Worm (Caenorhabditis elegans) whole organism, early embryonic: ENCODE data around the gene T14A8.2.

Source experiments
- B0310.2 ChIP-seq: sonication (generic microtip); optimal IDR thresholded peaks from 2 replicates; lab custom pipeline; 2016; ENCODE audit warnings: mild to moderate bottlenecking, missing genetic modification characterization, missing compliant biosample characterization
- F13C5.2 ChIP-seq: sonication (generic microtip); optimal IDR thresholded peaks from 2 replicates; lab custom pipeline; 2017; ENCODE audit warnings: mild to moderate bottlenecking, missing genetic modification characterization, inconsistent platforms, missing compliant biosample characterization
- aly-1 ChIP-seq: sonication (generic microtip); optimal IDR thresholded peaks from 2 replicates; lab custom pipeline; 2016; ENCODE audit warnings: missing genetic modification characterization, missing compliant biosample characterization
- ama-1 ChIP-seq: fragments of 150-350 bp; optimal IDR thresholded peaks from 2 replicates; lab custom pipeline; 2014
- ceh-13 ChIP-seq: fragments of 200-800 bp; sonication (Bioruptor generic); optimal IDR thresholded peaks from 2 replicates; lab custom pipeline; 2018; ENCODE audit warnings: mild to moderate bottlenecking, missing genetic modification characterization, missing compliant biosample characterization
- ceh-36 ChIP-seq: sonication (generic microtip); optimal IDR thresholded peaks from 2 replicates; lab custom pipeline; 2016; ENCODE audit warnings: missing genetic modification characterization, inconsistent platforms, missing compliant biosample characterization
- ets-7 ChIP-seq: sonication (generic microtip); optimal IDR thresholded peaks from 2 replicates; lab custom pipeline; 2016; ENCODE audit warnings: missing genotype, missing genetic modification characterization, missing compliant biosample characterization
- flt-1 ChIP-seq: fragments of 200-800 bp; sonication (Bioruptor generic); IDR thresholded peaks from 2 replicates; pipeline ENCODE4 v1.3.6; 2022; ENCODE audit warnings: missing genetic modification characterization, missing compliant biosample characterization
- hmbx-1 ChIP-seq: sonication (generic microtip); optimal IDR thresholded peaks from 2 replicates; lab custom pipeline; 2016; ENCODE audit warnings: mild to moderate bottlenecking, missing genetic modification characterization, missing compliant biosample characterization
- hmg-4 ChIP-seq: fragments of 200-800 bp; sonication (Bioruptor generic); optimal IDR thresholded peaks from 2 replicates; lab custom pipeline; 2018; ENCODE audit warnings: mild to moderate bottlenecking, missing genetic modification characterization, missing compliant biosample characterization
- hnd-1 ChIP-seq: sonication (generic microtip); optimal IDR thresholded peaks from 2 replicates; lab custom pipeline; 2016; ENCODE audit warnings: missing genetic modification characterization, missing compliant biosample characterization
- pes-1 ChIP-seq: fragments of 200-800 bp; sonication (Bioruptor generic); IDR thresholded peaks from 2 replicates; pipeline ENCODE4 v1.3.6; 2022; ENCODE audit warnings: missing genetic modification reagents, missing genetic modification characterization, missing compliant biosample characterization
- scrt-1 ChIP-seq: fragments of 200-800 bp; sonication (Bioruptor generic); IDR thresholded peaks from 2 replicates; pipeline ENCODE4 v1.3.6; 2022; ENCODE audit warnings: missing genetic modification characterization, missing compliant biosample characterization
- sea-1 ChIP-seq: fragments of 200-800 bp; sonication (Bioruptor generic); conservative IDR thresholded peaks from 2 replicates; pipeline ENCODE4 v1.3.6; 2022; ENCODE audit warnings: missing genetic modification characterization, missing compliant biosample characterization
- tbx-11 ChIP-seq: fragments of 200-800 bp; sonication (Bioruptor generic); IDR thresholded peaks from 2 replicates; pipeline ENCODE4 v1.3.6; 2022; ENCODE audit warnings: missing genetic modification characterization, missing compliant biosample characterization
- tbx-37 ChIP-seq: fragments of 200-800 bp; sonication (Bioruptor generic); conservative IDR thresholded peaks from 2 replicates; pipeline ENCODE4 v1.3.6; 2022; ENCODE audit warnings: missing genetic modification reagents, missing genetic modification characterization, missing compliant biosample characterization
- tra-4 ChIP-seq: sonication (generic microtip); optimal IDR thresholded peaks from 2 replicates; lab custom pipeline; 2017; ENCODE audit warnings: missing genetic modification characterization, missing compliant biosample characterization

T14A8.2 gene

DNA sequence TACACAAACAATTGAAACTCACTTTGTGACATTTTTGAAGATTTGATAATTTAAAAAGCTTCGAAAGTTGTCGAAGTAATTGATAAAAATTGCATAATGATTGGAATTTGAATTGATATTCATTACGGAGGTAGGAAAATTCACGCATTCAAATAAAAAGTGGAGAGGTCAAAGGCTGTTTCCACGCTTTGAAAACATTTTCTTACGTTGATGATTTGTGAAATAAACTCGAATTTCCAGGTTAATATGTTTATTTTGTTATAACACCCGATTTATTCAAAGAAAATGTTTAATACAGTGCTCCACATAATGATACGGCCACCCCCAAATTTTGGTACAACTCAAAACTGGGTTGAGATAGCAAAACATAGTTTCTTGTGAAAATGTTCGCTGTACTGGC lies 19.2 kb downstream of the T14A8.2 start, which contains the start of gene C33H5.16:
Gene C33H5.16 (minus strand): TSS at position 101 of the 400 bp plus-strand sequence.
- TF ChIP-seq F13C5.2, result no peak
- no peak for TF ChIP-seq aly-1
- no peak for TF ChIP-seq flt-1 (GFP tag; lab: Robert Waterston, UW)
- TF ChIP-seq scrt-1 (GFP tag; lab: Robert Waterston, UW), result no peak
- TF ChIP-seq pes-1, result no peak
- no peak for TF ChIP-seq tbx-11 (GFP tag; lab: Robert Waterston, UW)
- TF ChIP-seq sea-1, result no peak

DNA sequence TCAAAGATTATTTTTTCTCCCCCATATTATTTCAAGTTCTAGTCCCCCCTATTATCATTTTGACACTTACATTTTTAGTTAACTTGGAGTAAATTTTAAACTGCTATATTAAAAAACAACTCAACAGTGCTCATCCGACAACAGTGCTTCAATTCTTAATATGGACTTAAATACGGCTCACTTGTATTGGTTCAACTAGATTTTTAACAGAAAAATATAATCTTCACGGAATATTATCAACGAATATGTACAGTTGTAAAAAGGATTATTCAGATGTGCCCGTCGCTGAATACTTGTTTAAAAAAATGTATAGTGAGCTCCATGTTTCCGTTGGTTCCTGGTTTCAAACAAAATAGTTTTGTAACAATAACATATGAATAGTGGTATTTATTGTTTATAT lies 22.1 kb downstream of the T14A8.2 start:
- no peak for TF ChIP-seq pes-1
- no peak for TF ChIP-seq flt-1 (GFP tag; lab: Robert Waterston, UW)
- no peak for TF ChIP-seq ama-1 (lab: Kevin White, UChicago)
- TF ChIP-seq ceh-36 (tag; lab: Kevin White, UChicago), result no peak
- no peak for TF ChIP-seq tbx-11 (GFP tag; lab: Robert Waterston, UW)

DNA sequence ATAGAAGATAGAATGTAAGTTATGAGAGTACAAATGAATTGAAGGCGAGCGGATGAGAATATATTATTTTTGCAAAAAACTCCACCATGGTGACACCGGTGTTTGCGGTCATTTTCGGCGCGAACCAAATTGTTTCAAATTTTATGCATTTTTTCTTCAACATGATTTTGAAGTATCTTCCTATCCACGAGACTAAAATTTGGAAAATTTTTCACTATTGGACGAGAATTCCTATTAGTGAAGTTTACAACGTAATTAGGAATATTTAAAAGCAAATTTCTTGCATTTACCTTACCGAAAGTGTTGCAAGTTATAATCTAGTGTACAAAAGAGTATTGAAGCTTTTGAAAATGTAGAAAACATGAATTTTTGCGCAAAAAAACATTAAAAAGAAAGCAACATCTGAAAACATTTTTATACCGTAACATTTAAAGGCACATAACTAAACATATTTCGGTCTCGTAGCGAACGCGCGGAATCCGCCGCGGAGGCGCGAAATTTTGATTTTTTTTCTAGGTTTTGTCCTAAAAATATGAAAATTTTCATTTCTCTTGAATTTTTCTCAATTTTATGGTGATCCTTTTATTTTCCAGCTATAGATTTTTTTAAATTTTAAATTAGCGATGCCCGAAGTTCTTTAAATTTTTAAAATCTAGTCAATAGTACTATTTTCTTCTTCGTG lies 25.9 kb downstream of the T14A8.2 start, which contains the start of gene sgo-1:
Gene sgo-1 (minus strand): TSS at position 51 of the 682 bp plus-strand sequence.
- TF ChIP-seq hmg-4 (no peak), hmbx-1 (tag; lab: Kevin White, UChicago) (no peak), B0310.2 (tag; lab: Kevin White, UChicago) (no peak), ceh-36 (tag; lab: Kevin White, UChicago) (no peak), ama-1 (lab: Kevin White, UChicago) (no peak), ets-7 (tag; lab: Kevin White, UChicago) (no peak), scrt-1 (GFP tag; lab: Robert Waterston, UW) (no peak), aly-1 (no peak), pes-1 (no peak), tbx-37 (GFP tag; lab: Robert Waterston, UW) (no peak), F13C5.2 (no peak), hnd-1 (tag; lab: Kevin White, UChicago) (no peak), tbx-11 (GFP tag; lab: Robert Waterston, UW) (no peak), tra-4 (no peak), flt-1 (GFP tag; lab: Robert Waterston, UW) (no peak)

DNA sequence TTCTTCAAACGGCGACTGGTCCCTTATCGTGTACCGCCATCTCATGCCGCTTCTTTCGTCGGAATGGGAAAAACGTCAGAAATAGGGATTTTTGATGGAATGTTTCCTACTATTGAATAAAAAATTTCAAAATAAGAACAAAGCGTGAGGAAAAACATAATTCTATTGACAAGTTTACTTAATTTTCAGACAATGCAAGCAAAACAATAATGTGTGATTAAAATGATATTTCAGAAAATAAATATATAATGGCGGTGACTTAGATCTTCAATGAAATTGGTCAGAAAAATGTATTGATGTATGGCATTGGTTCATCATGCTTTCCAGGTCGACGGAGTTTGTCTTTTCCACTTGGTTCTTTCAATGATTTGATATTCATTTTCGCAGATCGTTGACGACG lies 27.7 kb downstream of the T14A8.2 start, which contains the start of gene ntp-1:
Gene ntp-1 (minus strand): TSS at position 101 of the 400 bp plus-strand sequence.
- TF ChIP-seq sea-1, result no peak
- no peak for TF ChIP-seq hnd-1 (tag; lab: Kevin White, UChicago)
- TF ChIP-seq aly-1, result no peak
- TF ChIP-seq B0310.2 (tag; lab: Kevin White, UChicago), result no peak
- TF ChIP-seq pes-1, result no peak
- no peak for TF ChIP-seq tra-4
- TF ChIP-seq ets-7 (tag; lab: Kevin White, UChicago), result no peak
- no peak for TF ChIP-seq flt-1 (GFP tag; lab: Robert Waterston, UW)
- TF ChIP-seq ama-1 (lab: Kevin White, UChicago), result no peak
- no peak for TF ChIP-seq tbx-37 (GFP tag; lab: Robert Waterston, UW)
- TF ChIP-seq ceh-13 (GFP tag; lab: Kevin White, UChicago), result no peak
- TF ChIP-seq tbx-11 (GFP tag; lab: Robert Waterston, UW), result no peak
- TF ChIP-seq F13C5.2, result no peak
- no peak for TF ChIP-seq hmbx-1 (tag; lab: Kevin White, UChicago)
- TF ChIP-seq scrt-1 (GFP tag; lab: Robert Waterston, UW), result no peak
- TF ChIP-seq hmg-4, result no peak
- no peak for TF ChIP-seq ceh-36 (tag; lab: Kevin White, UChicago)

DNA sequence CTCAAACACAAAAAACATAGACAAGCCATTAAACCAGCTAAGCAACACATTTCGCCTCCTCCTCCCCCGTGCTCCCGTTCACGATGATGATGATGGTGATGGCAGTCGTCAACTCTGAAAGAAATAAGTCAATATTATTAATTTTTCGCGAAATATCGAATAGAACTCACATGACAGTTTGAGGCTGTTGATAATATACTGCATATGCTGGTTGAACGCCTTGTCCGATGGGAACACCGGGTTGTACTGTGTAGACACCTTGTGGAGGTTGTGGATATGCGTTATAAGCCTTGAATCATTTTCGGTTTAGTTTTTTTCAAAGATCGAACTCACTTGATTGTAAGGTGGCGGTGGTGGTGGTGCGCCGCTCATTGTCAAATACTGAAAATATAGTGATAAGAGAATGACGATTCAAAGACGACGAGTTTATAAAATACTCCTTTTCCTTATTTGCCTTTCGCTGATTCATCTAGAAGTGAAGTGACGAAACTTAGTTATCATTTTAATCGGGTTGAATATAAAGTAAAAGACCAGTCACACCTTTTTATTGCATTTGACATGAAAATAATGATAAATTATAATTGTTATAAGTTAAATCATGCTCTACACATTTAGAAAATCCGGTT lies 30.5 kb downstream of the T14A8.2 start, which contains the start of gene C33H5.13:
Gene C33H5.13 (minus strand): TSS at position 443 of the 626 bp plus-strand sequence.
- TF ChIP-seq hmg-4 (no peak), flt-1 (GFP tag; lab: Robert Waterston, UW) (no peak), hmbx-1 (tag; lab: Kevin White, UChicago) (no peak), ceh-13 (GFP tag; lab: Kevin White, UChicago) (no peak), F13C5.2 (no peak), sea-1 (no peak), hnd-1 (tag; lab: Kevin White, UChicago) (no peak), tbx-11 (GFP tag; lab: Robert Waterston, UW) (no peak), scrt-1 (GFP tag; lab: Robert Waterston, UW) (no peak), tra-4 (no peak), ama-1 (lab: Kevin White, UChicago) (no peak), pes-1 (no peak), ceh-36 (tag; lab: Kevin White, UChicago) (no peak), ets-7 (tag; lab: Kevin White, UChicago) (no peak)

DNA sequence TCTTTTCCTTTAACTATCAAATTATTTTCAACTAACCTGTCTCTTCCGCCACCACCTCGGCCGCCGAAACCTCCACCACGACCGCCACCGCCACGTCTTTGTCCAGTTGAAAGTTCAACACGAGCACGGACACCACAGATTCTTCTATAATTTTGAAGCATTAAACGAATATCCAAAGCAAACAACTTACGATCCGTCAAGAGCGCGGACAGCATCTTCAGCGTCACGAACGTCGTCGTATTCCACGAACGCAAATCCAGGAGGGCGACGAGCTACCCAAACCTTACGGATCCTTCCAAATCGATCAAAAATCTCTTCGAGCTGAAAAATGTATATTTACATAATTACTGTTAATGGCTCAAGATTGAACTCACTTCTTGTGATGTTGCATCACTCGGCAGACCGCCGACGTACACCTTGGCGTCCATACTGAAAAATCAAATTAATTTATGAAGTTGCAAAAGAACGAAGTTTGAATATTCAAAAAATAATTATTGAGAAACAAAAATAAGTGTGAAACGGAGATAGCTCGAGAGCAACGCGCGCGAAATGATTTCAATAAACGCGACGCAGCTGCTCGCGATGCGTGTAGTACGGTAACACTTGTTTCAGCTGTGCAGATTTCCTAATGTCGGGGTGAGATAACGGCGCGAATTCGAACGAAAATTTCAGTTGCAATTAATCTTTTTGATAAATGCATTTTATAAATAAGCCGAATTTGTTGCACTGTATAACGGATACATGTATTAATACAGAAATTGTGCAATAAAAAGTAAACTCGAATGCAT lies 31.4 kb downstream of the T14A8.2 start, which contains the start of gene rsp-6:
Gene rsp-6 (minus strand): TSS at position 429 of the 788 bp plus-strand sequence.
- peak; percentile 41 for TF ChIP-seq ama-1 (lab: Kevin White, UChicago)
- TF ChIP-seq F13C5.2, result peak; percentile 84
- no peak for TF ChIP-seq ceh-36 (tag; lab: Kevin White, UChicago)

DNA sequence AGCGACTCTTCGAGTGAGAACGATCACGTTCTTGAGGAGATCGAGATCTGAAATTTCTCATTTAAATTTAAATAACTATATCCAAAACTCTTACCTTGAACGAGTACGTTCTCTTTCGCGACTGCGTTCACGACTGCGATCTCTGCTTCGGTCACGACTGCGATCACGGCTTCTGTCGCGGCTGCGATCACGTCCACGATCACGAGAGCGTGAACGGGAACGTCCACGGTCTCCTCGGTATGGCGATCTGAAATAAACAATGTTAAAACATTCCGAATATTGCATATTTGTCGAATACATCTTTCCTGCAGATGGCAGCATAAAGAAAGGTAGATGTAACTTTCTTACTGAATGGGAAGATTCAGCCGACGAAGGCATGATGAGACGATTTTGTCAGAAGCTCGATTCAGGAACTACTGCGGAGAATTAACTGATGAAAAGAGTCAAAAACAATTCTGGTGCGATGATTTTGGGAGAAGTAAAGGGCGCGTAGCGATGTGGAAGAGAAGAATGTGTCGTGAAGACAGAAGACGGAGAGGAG lies 32.2 kb downstream of the T14A8.2 start:
- TF ChIP-seq ama-1 (lab: Kevin White, UChicago) (peak; percentile 67), tbx-37 (GFP tag; lab: Robert Waterston, UW) (no peak), pes-1 (no peak), ceh-36 (tag; lab: Kevin White, UChicago) (no peak)
